Worm (Caenorhabditis elegans) whole organism, L1 larva: ENCODE results near the gene clec-76.
A peak's percentile ranks its signal among the peaks of the same experiment; 100 is the strongest.

Experiments
- C16A3.4 ChIP-seq: fragments of 150-350 bp; optimal IDR thresholded peaks from 2 replicates; lab custom pipeline; 2014; ENCODE audit warnings: missing biosample characterization, missing genetic modification characterization
- aly-2 ChIP-seq: fragments of 150-350 bp; optimal IDR thresholded peaks from 2 replicates; lab custom pipeline; 2014; ENCODE audit warnings: missing biosample characterization, missing genetic modification characterization
- ama-1 ChIP-seq: fragments of 150-350 bp; optimal IDR thresholded peaks from 2 replicates; lab custom pipeline; 2014
- blmp-1 ChIP-seq: fragments of 150-350 bp; optimal IDR thresholded peaks from 2 replicates; lab custom pipeline; 2014; ENCODE audit warnings: missing biosample characterization, missing genetic modification characterization
- ceh-63 ChIP-seq: fragments of 200-800 bp; sonication (Bioruptor generic); optimal IDR thresholded peaks from 2 replicates; lab custom pipeline; 2018; ENCODE audit warnings: mild to moderate bottlenecking, missing genetic modification characterization, missing compliant biosample characterization
- ceh-82 ChIP-seq, 3 experiments: fragments of 150-350 bp in 1 of 3; sonication (generic microtip) in 2 of 3; optimal IDR thresholded peaks; 2 replicates each; lab custom pipeline; 2014 to 2017; ENCODE audit warnings: missing biosample characterization in 3 of 3, missing genetic modification characterization in 3 of 3
- ceh-88 ChIP-seq: fragments of 200-800 bp; sonication (Bioruptor generic); IDR thresholded peaks from 2 replicates; pipeline ENCODE4 v1.3.6; 2022; ENCODE audit warnings: missing genetic modification characterization, missing compliant biosample characterization
- ces-1 ChIP-seq: fragments of 150-350 bp; optimal IDR thresholded peaks from 2 replicates; lab custom pipeline; 2014; ENCODE audit warnings: missing biosample characterization, missing genetic modification reagents, missing genetic modification characterization
- efl-1 ChIP-seq, 4 experiments: fragments of 150-350 bp; optimal IDR thresholded peaks in 3 of 4; peaks in 1 of 4; 1 replicate in 1 of 4; 2 replicates in 3 of 4; lab custom pipeline; 2014; ENCODE audit warnings: missing biosample characterization in 2 of 4, missing genetic modification characterization in 2 of 4, missing genetic modification reagents in 2 of 4
- efl-3 ChIP-seq: fragments of 200-800 bp; sonication (Bioruptor generic); optimal IDR thresholded peaks from 2 replicates; lab custom pipeline; 2018; ENCODE audit warnings: mild to moderate bottlenecking, missing genetic modification characterization, missing compliant biosample characterization
- egl-13 ChIP-seq: sonication (generic microtip); optimal IDR thresholded peaks from 2 replicates; lab custom pipeline; 2016; ENCODE audit warnings: missing genotype, missing genetic modification reagents, missing genetic modification characterization, missing compliant biosample characterization
- elt-3 ChIP-seq, 6 experiments: fragments of 150-350 bp in 1 of 6; sonication (generic microtip); optimal IDR thresholded peaks; 2 replicates each; lab custom pipeline; 2017 to 2018; ENCODE audit warnings: missing biosample characterization in 6 of 6, missing genetic modification characterization in 6 of 6, inconsistent platforms in 1 of 6
- fos-1 ChIP-seq: fragments of 150-350 bp; optimal IDR thresholded peaks from 2 replicates; lab custom pipeline; 2014; ENCODE audit warnings: missing biosample characterization, missing genetic modification characterization
- grh-1 ChIP-seq: fragments of 200-800 bp; sonication (Bioruptor generic); IDR thresholded peaks from 2 replicates; pipeline ENCODE4 v1.3.6; 2022; ENCODE audit warnings: missing genetic modification reagents, missing genetic modification characterization, missing compliant biosample characterization
- hlh-4 ChIP-seq: sonication (generic microtip); optimal IDR thresholded peaks from 2 replicates; lab custom pipeline; 2016; ENCODE audit warnings: mild to moderate bottlenecking, missing genetic modification characterization, missing compliant biosample characterization
- irx-1 ChIP-seq: sonication (generic microtip); optimal IDR thresholded peaks from 2 replicates; lab custom pipeline; 2016; ENCODE audit warnings: missing genetic modification characterization, missing compliant biosample characterization
- jun-1 ChIP-seq: fragments of 150-350 bp; optimal IDR thresholded peaks from 2 replicates; lab custom pipeline; 2014; ENCODE audit warnings: missing biosample characterization, missing genetic modification reagents, missing genetic modification characterization
- lin-13 ChIP-seq: fragments of 150-350 bp; optimal IDR thresholded peaks from 2 replicates; lab custom pipeline; 2014; ENCODE audit warnings: missing biosample characterization, missing genetic modification reagents, missing genetic modification characterization
- lin-14 ChIP-seq: fragments of 200-800 bp; sonication (Bioruptor generic); optimal IDR thresholded peaks from 2 replicates; lab custom pipeline; 2018; ENCODE audit warnings: mild to moderate bottlenecking, missing genetic modification characterization, moderate library complexity, missing compliant biosample characterization
- lin-35 ChIP-seq, 2 experiments: fragments of 150-350 bp; optimal IDR thresholded peaks; 2 replicates each; lab custom pipeline; 2014; ENCODE audit warnings: missing biosample characterization in 2 of 2, missing genetic modification characterization in 2 of 2, missing genetic modification reagents in 2 of 2
- lir-3 ChIP-seq: sonication (generic microtip); optimal IDR thresholded peaks from 2 replicates; lab custom pipeline; 2016; ENCODE audit warnings: mild to moderate bottlenecking, missing genetic modification characterization, moderate library complexity, missing compliant biosample characterization; ENCODE audit not compliant: poor library complexity
- mab-9 ChIP-seq: fragments of 200-800 bp; sonication (Bioruptor generic); IDR thresholded peaks from 2 replicates; pipeline ENCODE4 v1.3.6; 2022; ENCODE audit warnings: missing genetic modification reagents, missing genetic modification characterization, missing compliant biosample characterization
- mef-2 ChIP-seq: fragments of 150-350 bp; optimal IDR thresholded peaks from 2 replicates; lab custom pipeline; 2014; ENCODE audit warnings: missing biosample characterization, missing genetic modification characterization
- nhr-12 ChIP-seq: sonication (generic microtip); optimal IDR thresholded peaks from 2 replicates; lab custom pipeline; 2017; ENCODE audit warnings: missing biosample characterization, missing genetic modification characterization
- nhr-19 ChIP-seq: fragments of 200-800 bp; sonication (Bioruptor generic); conservative IDR thresholded peaks from 2 replicates; pipeline ENCODE4 v1.3.6; 2022; ENCODE audit warnings: missing genetic modification characterization, missing compliant biosample characterization
- nhr-20 ChIP-seq: sonication (generic microtip); optimal IDR thresholded peaks from 2 replicates; lab custom pipeline; 2016; ENCODE audit warnings: mild to moderate bottlenecking, missing genetic modification characterization, missing compliant biosample characterization
- nhr-237 ChIP-seq: fragments of 150-350 bp; optimal IDR thresholded peaks from 2 replicates; lab custom pipeline; 2014; ENCODE audit warnings: missing biosample characterization, missing genetic modification characterization
- nhr-47 ChIP-seq: sonication (generic microtip); optimal IDR thresholded peaks from 2 replicates; lab custom pipeline; 2016; ENCODE audit warnings: mild to moderate bottlenecking, missing genetic modification characterization, moderate library complexity, missing compliant biosample characterization
- nhr-71 ChIP-seq: sonication (generic microtip); optimal IDR thresholded peaks from 2 replicates; lab custom pipeline; 2016; ENCODE audit warnings: mild to moderate bottlenecking, missing genetic modification characterization, moderate library complexity, missing compliant biosample characterization
- nhr-85 ChIP-seq: sonication (generic microtip); peaks from one replicate; lab custom pipeline; 2016; ENCODE audit warnings: missing genetic modification characterization, inconsistent platforms, missing compliant biosample characterization
- nhr-90 ChIP-seq: sonication (generic microtip); optimal IDR thresholded peaks from 2 replicates; lab custom pipeline; 2016; ENCODE audit warnings: mild to moderate bottlenecking, missing genetic modification characterization, missing compliant biosample characterization; ENCODE audit not compliant: poor library complexity
- pag-3 ChIP-seq: sonication (generic microtip); optimal IDR thresholded peaks from 2 replicates; lab custom pipeline; 2017; ENCODE audit warnings: missing genetic modification characterization, mild to moderate bottlenecking, missing compliant biosample characterization, antibody characterized with exemption, borderline replicate concordance; ENCODE audit not compliant: insufficient read depth
- pax-3 ChIP-seq: fragments of 200-800 bp; sonication (Bioruptor generic); optimal IDR thresholded peaks from 2 replicates; lab custom pipeline; 2018; ENCODE audit warnings: mild to moderate bottlenecking, missing genetic modification characterization, moderate library complexity, missing compliant biosample characterization
- pqm-1 ChIP-seq: sonication (generic microtip); optimal IDR thresholded peaks from 3 replicates; lab custom pipeline; 2017; ENCODE audit warnings: missing biosample characterization, missing genetic modification characterization
- rnt-1 ChIP-seq: sonication (generic microtip); optimal IDR thresholded peaks from 2 replicates; lab custom pipeline; 2016; ENCODE audit warnings: mild to moderate bottlenecking, missing genetic modification characterization, moderate library complexity, missing compliant biosample characterization
- skn-1 ChIP-seq: fragments of 150-350 bp; optimal IDR thresholded peaks from 2 replicates; lab custom pipeline; 2014; ENCODE audit warnings: missing biosample characterization, missing genetic modification characterization
- snu-23 ChIP-seq: sonication (generic microtip); optimal IDR thresholded peaks from 2 replicates; lab custom pipeline; 2016; ENCODE audit warnings: missing genetic modification characterization, missing compliant biosample characterization
- sox-4 ChIP-seq: sonication (generic microtip); optimal IDR thresholded peaks from 2 replicates; lab custom pipeline; 2016; ENCODE audit warnings: missing genetic modification characterization, missing compliant biosample characterization
- sptf-1 ChIP-seq: fragments of 150-350 bp; optimal IDR thresholded peaks from 2 replicates; lab custom pipeline; 2014; ENCODE audit warnings: missing biosample characterization, missing genetic modification characterization
- sup-37 ChIP-seq: fragments of 200-800 bp; sonication (Bioruptor generic); optimal IDR thresholded peaks from 2 replicates; lab custom pipeline; 2018; ENCODE audit warnings: mild to moderate bottlenecking, missing genetic modification characterization, missing compliant biosample characterization
- tbx-2 ChIP-seq: sonication (generic microtip); optimal IDR thresholded peaks from 2 replicates; lab custom pipeline; 2016; ENCODE audit warnings: missing genetic modification characterization, missing compliant biosample characterization
- unc-98 ChIP-seq: fragments of 200-800 bp; sonication (Bioruptor generic); IDR thresholded peaks from 2 replicates; pipeline ENCODE4 v1.3.6; 2022; ENCODE audit warnings: missing genetic modification characterization, missing compliant biosample characterization
- zip-4 ChIP-seq: fragments of 200-800 bp; sonication (Bioruptor generic); optimal IDR thresholded peaks from 2 replicates; lab custom pipeline; 2018; ENCODE audit warnings: mild to moderate bottlenecking, missing genetic modification characterization, moderate library complexity, missing compliant biosample characterization

The clec-76 gene

DNA sequence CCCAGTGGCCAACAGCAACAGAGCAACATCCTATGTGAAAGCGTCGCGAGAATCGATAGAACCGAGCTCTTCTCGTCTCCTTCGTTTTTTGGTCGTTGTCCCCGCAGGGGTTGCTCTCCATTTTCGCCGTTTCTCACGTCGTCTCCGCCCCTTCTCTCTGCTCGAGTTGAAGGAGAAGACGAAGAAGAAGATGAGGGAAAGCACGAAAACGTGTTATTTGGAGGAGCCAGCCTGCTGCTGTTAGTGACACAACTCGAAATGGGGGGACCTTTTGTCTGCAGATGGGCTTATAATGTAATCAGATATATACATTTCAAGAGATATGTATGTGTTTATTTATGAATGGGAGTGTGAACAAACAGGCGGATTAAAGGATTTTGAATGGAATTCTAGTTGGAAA is 42.7 kb downstream of the clec-76 start, which contains the start of gene W02C12.2:
TSS of gene W02C12.2 (minus strand) at position 277 of the 400 bp plus-strand sequence.
- TF ChIP-seq C16A3.4 (no peak), pag-3 (tag; lab: Kevin White, UChicago) (no peak), lin-35 (GFP tag; optimal IDR thresholded peaks at IDR 0.05; lab: Kevin White, UChicago) (peak in 1 of 2 experiments; percentile 9), lin-14 (GFP tag; lab: Kevin White, UChicago) (peak; percentile 71), rnt-1 (tag; lab: Kevin White, UChicago) (peak; percentile 6), ceh-82 (tag; optimal IDR thresholded peaks at IDR 0.05; lab: Kevin White, UChicago) (peak in 1 of 3 experiments; percentile 44)

DNA sequence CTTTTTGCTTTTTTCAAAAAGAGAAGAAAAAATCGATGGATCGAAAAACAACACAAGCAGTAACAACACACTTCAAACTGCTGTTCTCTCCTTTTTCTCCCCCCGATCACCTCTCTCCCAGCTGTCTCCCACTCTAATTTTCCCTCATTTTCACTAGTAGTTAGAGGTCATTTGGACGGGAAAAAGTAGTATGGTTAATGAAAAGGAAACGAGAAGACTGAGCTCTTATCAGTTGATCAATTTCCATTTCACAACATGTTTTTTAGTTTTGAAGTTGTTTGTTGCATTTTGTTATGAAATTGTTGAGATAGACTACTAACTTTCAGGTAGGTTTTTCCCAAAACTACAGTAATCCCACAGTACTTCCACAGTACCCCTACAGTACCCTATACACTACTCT is 43.4 kb downstream of the clec-76 start:
- TF ChIP-seq lin-14 (GFP tag; lab: Kevin White, UChicago) (peak; percentile 34), blmp-1 (tag; lab: Kevin White, UChicago) (peak; percentile 95), sptf-1 (no peak), efl-1 (optimal IDR thresholded peaks at IDR 0.05; lab: Kevin White, UChicago) (no peak), efl-1 (GFP tag; optimal IDR thresholded peaks at IDR 0.05 in 1 of 2; lab: Kevin White, UChicago) (peak in 1 of 2 experiments; percentile 1), hlh-4 (no peak), lin-35 (GFP tag; optimal IDR thresholded peaks at IDR 0.05; lab: Kevin White, UChicago) (no peak), fos-1 (tag; lab: Kevin White, UChicago) (no peak)

DNA sequence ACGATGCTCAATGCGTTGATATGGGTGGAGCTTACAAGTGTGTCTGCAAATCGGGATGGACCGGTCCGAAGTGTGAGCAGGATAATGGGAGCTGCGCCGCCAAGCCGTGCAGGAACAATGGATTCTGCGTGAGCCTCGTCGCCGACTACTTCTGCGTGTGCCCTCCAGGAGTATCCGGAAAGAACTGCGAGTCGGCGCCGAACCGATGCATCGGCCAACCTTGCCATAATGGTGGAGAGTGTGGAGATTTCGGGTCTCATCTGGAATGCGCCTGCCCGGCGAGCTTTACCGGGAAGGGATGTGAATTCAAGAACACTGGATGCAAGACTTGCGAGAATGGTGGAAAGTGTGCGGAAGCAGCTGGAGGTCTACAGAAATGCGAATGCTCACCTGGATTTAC is 44.9 kb downstream of the clec-76 start:
- no peak for TF ChIP-seq efl-1 (optimal IDR thresholded peaks at IDR 0.05; lab: Kevin White, UChicago)
- TF ChIP-seq efl-1 (GFP tag; optimal IDR thresholded peaks at IDR 0.05 in 1 of 2; lab: Kevin White, UChicago): peak in 1 of 2 experiments; percentile 12
- TF ChIP-seq snu-23 (GFP tag; lab: Kevin White, UChicago): no peak

DNA sequence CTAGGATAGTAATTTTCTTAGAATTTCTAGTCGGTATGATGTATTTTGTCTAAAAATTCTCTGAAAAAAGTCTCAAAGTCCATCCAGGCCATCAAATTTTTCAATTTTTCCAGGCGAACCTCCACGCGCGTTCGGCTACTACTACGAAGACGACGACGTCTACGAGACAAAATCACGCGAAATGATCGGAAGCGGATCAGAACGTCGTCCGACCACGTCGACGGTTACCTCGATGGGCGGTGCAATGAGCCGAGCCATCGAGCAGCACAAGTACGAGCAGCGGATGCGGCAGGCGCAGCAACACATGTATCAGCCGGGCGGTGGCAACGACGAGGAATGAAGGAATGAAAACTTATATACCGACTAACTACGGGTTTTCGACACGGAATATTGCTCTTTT is 48.6 kb downstream of the clec-76 start:
- TF ChIP-seq pqm-1 (tag; lab: Kevin White, UChicago) (no peak), unc-98 (GFP tag; lab: Robert Waterston, UW) (no peak), nhr-12 (tag; lab: Kevin White, UChicago) (no peak), sox-4 (tag; lab: Kevin White, UChicago) (no peak), nhr-90 (no peak), nhr-19 (no peak), nhr-47 (no peak), lin-14 (GFP tag; lab: Kevin White, UChicago) (no peak), tbx-2 (tag; lab: Kevin White, UChicago) (no peak), mef-2 (no peak), snu-23 (GFP tag; lab: Kevin White, UChicago) (no peak), ceh-88 (GFP tag; lab: Robert Waterston, UW) (no peak), ceh-82 (tag; optimal IDR thresholded peaks at IDR 0.05; lab: Kevin White, UChicago) (no peak), jun-1 (no peak), lin-35 (GFP tag; optimal IDR thresholded peaks at IDR 0.05; lab: Kevin White, UChicago) (no peak), egl-13 (no peak), efl-1 (optimal IDR thresholded peaks at IDR 0.05; lab: Kevin White, UChicago) (no peak), efl-1 (GFP tag; optimal IDR thresholded peaks at IDR 0.05 in 1 of 2; lab: Kevin White, UChicago) (no peak), sup-37 (GFP tag; lab: Kevin White, UChicago) (no peak)

DNA sequence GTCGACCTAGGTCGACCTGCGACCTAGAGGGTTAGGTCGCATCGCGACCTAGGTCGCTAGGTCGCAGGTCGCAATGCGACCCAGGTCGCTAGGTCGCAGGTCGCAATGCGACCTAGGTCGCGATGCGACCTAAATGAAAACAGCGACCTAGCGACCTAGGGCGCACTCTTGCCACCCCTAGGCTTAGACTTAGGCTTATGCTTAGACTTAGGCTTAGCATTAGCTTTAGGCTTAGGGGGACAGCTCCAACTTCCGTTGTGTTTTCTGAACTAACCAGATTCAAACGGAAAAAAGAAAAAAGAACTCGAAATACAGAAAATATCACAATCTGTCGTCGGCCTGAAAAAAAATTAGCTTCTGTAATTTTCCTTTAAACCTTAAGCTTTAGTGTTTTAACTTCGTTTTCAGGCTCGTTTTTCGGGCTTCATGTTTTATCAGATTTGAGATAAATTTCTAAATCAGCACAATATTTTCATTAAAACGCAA is 49.3 kb downstream of the clec-76 start:
- no peak for TF ChIP-seq grh-1 (GFP tag; lab: Robert Waterston, UW)
- no peak for TF ChIP-seq nhr-20 (tag; lab: Kevin White, UChicago)
- no peak for TF ChIP-seq nhr-237 (tag; lab: Kevin White, UChicago)
- no peak for TF ChIP-seq sptf-1
- no peak for TF ChIP-seq elt-3 (tag; optimal IDR thresholded peaks at IDR 0.05; lab: Kevin White, UChicago)
- TF ChIP-seq nhr-71 (tag; lab: Kevin White, UChicago): peak; percentile 22
- no peak; the same call in 1 of the 2 replicates for TF ChIP-seq mab-9
- no peak for TF ChIP-seq irx-1 (tag; lab: Kevin White, UChicago)
- no peak for TF ChIP-seq ces-1 (GFP tag; lab: Kevin White, UChicago)
- TF ChIP-seq lin-14 (GFP tag; lab: Kevin White, UChicago): no peak
- TF ChIP-seq fos-1 (tag; lab: Kevin White, UChicago): no peak
- TF ChIP-seq pax-3 (tag; lab: Kevin White, UChicago): no peak
- peak; percentile 78 for TF ChIP-seq nhr-85 (tag; lab: Kevin White, UChicago)
- no peak for TF ChIP-seq sup-37 (GFP tag; lab: Kevin White, UChicago)
- TF ChIP-seq lir-3 (tag; lab: Kevin White, UChicago): no peak
- TF ChIP-seq snu-23 (GFP tag; lab: Kevin White, UChicago): no peak
- no peak for TF ChIP-seq skn-1
- no peak for TF ChIP-seq efl-3
- peak; percentile 32 for TF ChIP-seq lin-13 (GFP tag; lab: Kevin White, UChicago)
- no peak for TF ChIP-seq ceh-63 (GFP tag; lab: Kevin White, UChicago)
- peak; percentile 73 for TF ChIP-seq aly-2
- TF ChIP-seq ama-1: no peak
- TF ChIP-seq zip-4 (GFP tag; lab: Kevin White, UChicago): no peak
